Worm (Caenorhabditis elegans) whole organism, L3 larva: Measurements from ENCODE around the gene fut-8.

Source experiments
- R02D3.7 ChIP-seq: fragments of 150-350 bp; optimal IDR thresholded peaks from 2 replicates; lab custom pipeline; 2014; ENCODE audit warnings: missing biosample characterization, missing genetic modification characterization
- ZK546.5 ChIP-seq: sonication (generic microtip); optimal IDR thresholded peaks from 2 replicates; lab custom pipeline; 2017; ENCODE audit warnings: missing biosample characterization, missing genetic modification characterization
- ceh-16 ChIP-seq: sonication (generic microtip); optimal IDR thresholded peaks from 2 replicates; lab custom pipeline; 2017; ENCODE audit warnings: missing biosample characterization, missing genetic modification characterization
- ceh-28 ChIP-seq: fragments of 150-350 bp; optimal IDR thresholded peaks from 2 replicates; lab custom pipeline; 2014; ENCODE audit warnings: missing biosample characterization, missing genetic modification reagents, missing genetic modification characterization
- ceh-82 ChIP-seq: fragments of 150-350 bp; optimal IDR thresholded peaks from 2 replicates; lab custom pipeline; 2014; ENCODE audit warnings: missing biosample characterization, missing genetic modification characterization
- ceh-9 ChIP-seq: sonication (generic microtip); optimal IDR thresholded peaks from 2 replicates; lab custom pipeline; 2018; ENCODE audit warnings: missing biosample characterization, missing genetic modification characterization
- daf-12 ChIP-seq: fragments of 150-350 bp; optimal IDR thresholded peaks from 2 replicates; lab custom pipeline; 2014; ENCODE audit warnings: missing biosample characterization, missing genetic modification reagents, missing genetic modification characterization
- elt-1 ChIP-seq: fragments of 150-350 bp; optimal IDR thresholded peaks from 2 replicates; lab custom pipeline; 2014; ENCODE audit warnings: missing biosample characterization, missing genetic modification characterization
- elt-2 ChIP-seq: sonication (generic microtip); optimal IDR thresholded peaks from 2 replicates; lab custom pipeline; 2016; ENCODE audit warnings: missing genetic modification reagents, mild to moderate bottlenecking, missing genetic modification characterization, missing compliant biosample characterization
- eor-1 ChIP-seq, 2 experiments: fragments of 150-350 bp; optimal IDR thresholded peaks; 2 replicates each; lab custom pipeline; 2014 to 2018; ENCODE audit warnings: missing biosample characterization in 2 of 2, missing genetic modification characterization in 2 of 2
- fkh-10 ChIP-seq: sonication (generic microtip); optimal IDR thresholded peaks from 2 replicates; lab custom pipeline; 2017; ENCODE audit warnings: missing biosample characterization, missing genetic modification reagents, missing genetic modification characterization
- fos-1 ChIP-seq: fragments of 150-350 bp; optimal IDR thresholded peaks from 2 replicates; lab custom pipeline; 2014; ENCODE audit warnings: missing biosample characterization, missing genetic modification characterization
- hmg-11 ChIP-seq: sonication (generic microtip); optimal IDR thresholded peaks from 2 replicates; lab custom pipeline; 2016; ENCODE audit warnings: missing genetic modification characterization, missing compliant biosample characterization
- lin-15B ChIP-seq: fragments of 150-350 bp; optimal IDR thresholded peaks from 2 replicates; lab custom pipeline; 2014; ENCODE audit warnings: missing biosample characterization, missing genetic modification characterization
- lin-39 ChIP-seq: fragments of 150-350 bp; optimal IDR thresholded peaks from 2 replicates; lab custom pipeline; 2018; ENCODE audit warnings: missing biosample characterization, missing genetic modification reagents, missing genetic modification characterization
- lsy-12 ChIP-seq: sonication (generic microtip); optimal IDR thresholded peaks from 2 replicates; lab custom pipeline; 2016; ENCODE audit warnings: mild to moderate bottlenecking, missing genetic modification characterization, missing compliant biosample characterization
- mml-1 ChIP-seq: fragments of 150-350 bp; sonication (generic microtip); optimal IDR thresholded peaks from 3 replicates; lab custom pipeline; 2014; ENCODE audit warnings: missing biosample characterization, missing genetic modification characterization
- nfya-1 ChIP-seq: sonication (generic microtip); optimal IDR thresholded peaks from 2 replicates; lab custom pipeline; 2017; ENCODE audit warnings: missing genetic modification characterization, mild to moderate bottlenecking, missing compliant biosample characterization, antibody characterized with exemption, moderate library complexity; ENCODE audit not compliant: insufficient read depth
- nhr-11 ChIP-seq: fragments of 150-350 bp; optimal IDR thresholded peaks from 2 replicates; lab custom pipeline; 2014; ENCODE audit warnings: missing biosample characterization, missing genetic modification characterization
- nhr-12 ChIP-seq: fragments of 150-350 bp; optimal IDR thresholded peaks from 2 replicates; lab custom pipeline; 2014; ENCODE audit warnings: missing biosample characterization, missing genetic modification characterization
- nhr-237 ChIP-seq: fragments of 150-350 bp; optimal IDR thresholded peaks from 2 replicates; lab custom pipeline; 2014; ENCODE audit warnings: missing biosample characterization, missing genetic modification characterization
- nhr-25 ChIP-seq: sonication (generic microtip); optimal IDR thresholded peaks from 2 replicates; lab custom pipeline; 2017; ENCODE audit warnings: missing biosample characterization, missing genetic modification characterization
- nhr-28 ChIP-seq: fragments of 150-350 bp; optimal IDR thresholded peaks from 2 replicates; lab custom pipeline; 2014; ENCODE audit warnings: missing biosample characterization, missing genetic modification characterization
- nhr-43 ChIP-seq: sonication (generic microtip); optimal IDR thresholded peaks from 2 replicates; lab custom pipeline; 2016; ENCODE audit warnings: mild to moderate bottlenecking, missing genetic modification characterization, missing compliant biosample characterization; ENCODE audit not compliant: poor library complexity, severe bottlenecking
- nhr-76 ChIP-seq: fragments of 150-350 bp; sonication (generic microtip); optimal IDR thresholded peaks from 5 replicates; lab custom pipeline; 2014; ENCODE audit warnings: missing biosample characterization, missing genetic modification characterization
- nhr-77 ChIP-seq: fragments of 150-350 bp; optimal IDR thresholded peaks from 2 replicates; lab custom pipeline; 2014; ENCODE audit warnings: missing biosample characterization, missing genetic modification characterization
- pqm-1 ChIP-seq: fragments of 150-350 bp; optimal IDR thresholded peaks from 2 replicates; lab custom pipeline; 2017; ENCODE audit warnings: missing biosample characterization, missing genetic modification characterization, inconsistent platforms
- skn-1 ChIP-seq: fragments of 150-350 bp; optimal IDR thresholded peaks from 2 replicates; lab custom pipeline; 2014; ENCODE audit warnings: missing biosample characterization, missing genetic modification characterization
- snpc-4 ChIP-seq: fragments of 150-350 bp; optimal IDR thresholded peaks from 2 replicates; lab custom pipeline; 2014; ENCODE audit warnings: missing biosample characterization, missing genetic modification characterization
- tbx-2 ChIP-seq: sonication (generic microtip); optimal IDR thresholded peaks from 2 replicates; lab custom pipeline; 2016; ENCODE audit warnings: mild to moderate bottlenecking, missing genetic modification characterization, missing compliant biosample characterization
- unc-39 ChIP-seq: sonication (generic microtip); optimal IDR thresholded peaks from 4 replicates; lab custom pipeline; 2017; ENCODE audit warnings: missing biosample characterization, missing genetic modification characterization
- unc-62 ChIP-seq: fragments of 150-350 bp; sonication (generic microtip); optimal IDR thresholded peaks from 4 replicates; lab custom pipeline; 2014; ENCODE audit warnings: missing biosample characterization, missing genetic modification reagents, missing genetic modification characterization
- zag-1 ChIP-seq: fragments of 150-350 bp; optimal IDR thresholded peaks from 2 replicates; lab custom pipeline; 2014; ENCODE audit warnings: missing biosample characterization, missing genetic modification characterization
- ztf-4 ChIP-seq: fragments of 150-350 bp; optimal IDR thresholded peaks from 2 replicates; lab custom pipeline; 2014; ENCODE audit warnings: missing biosample characterization, missing genetic modification characterization

fut-8 gene

ce11 chrV:5964658-5965178 is 25.6 kb downstream of the fut-8 start:
- TF ChIP-seq ZK546.5 (no peak), lin-39 (peak; percentile 36), nfya-1 (peak; percentile 53)

- TF ChIP-seq lin-15B (tag; lab: Kevin White, UChicago) (no peak), lin-39 (peak; percentile 2), ceh-16 (tag; lab: Kevin White, UChicago) (no peak), snpc-4 (tag; lab: Kevin White, UChicago) (peak; percentile 25), nfya-1 (peak; percentile 62), zag-1 (tag; lab: Kevin White, UChicago) (no peak), ceh-28 (peak; percentile 34), fkh-10 (GFP tag; lab: Kevin White, UChicago) (no peak), hmg-11 (tag; lab: Kevin White, UChicago) (peak; percentile 2)
These were observed 26.6 kb downstream of the fut-8 start, which contains the start of gene pcm-1 for ce11 chrV:5963696-5964095. TSS of gene pcm-1 (minus strand) at chrV:5963882.

- no peak for TF ChIP-seq elt-1
- TF ChIP-seq lsy-12 (tag; lab: Kevin White, UChicago), result no peak
- TF ChIP-seq ceh-9 (tag; lab: Kevin White, UChicago), result no peak
- no peak for TF ChIP-seq nhr-76 (tag; lab: Kevin White, UChicago)
- TF ChIP-seq nhr-11 (tag; lab: Kevin White, UChicago), result no peak
- no peak for TF ChIP-seq daf-12 (tag; lab: Kevin White, UChicago)
- no peak for TF ChIP-seq skn-1 (tag; lab: Kevin White, UChicago)
These were observed 27.2 kb downstream of the fut-8 start for ce11 chrV:5963092-5963491.

ce11 chrV:5961516-5961915 is 28.8 kb downstream of the fut-8 start, which contains the start of gene mcp-1:
TSS of gene mcp-1 (plus strand) at chrV:5961807.
- TF ChIP-seq daf-12 (tag; lab: Kevin White, UChicago), result no peak
- peak; percentile 83 for TF ChIP-seq fkh-10 (GFP tag; lab: Kevin White, UChicago)
- no peak for TF ChIP-seq nhr-11 (tag; lab: Kevin White, UChicago)
- peak; percentile 26 for TF ChIP-seq nfya-1
- TF ChIP-seq fos-1 (tag; lab: Kevin White, UChicago), result no peak

- TF ChIP-seq mml-1 (tag; lab: Kevin White, UChicago) (no peak), ztf-4 (no peak), eor-1 (tag; optimal IDR thresholded peaks at IDR 0.05; lab: Kevin White, UChicago) (no peak), ceh-28 (no peak), nhr-28 (tag; lab: Kevin White, UChicago) (no peak), R02D3.7 (tag; lab: Kevin White, UChicago) (no peak), fkh-10 (GFP tag; lab: Kevin White, UChicago) (no peak)
These were observed 34.7 kb downstream of the fut-8 start for ce11 chrV:5955627-5956026.

ce11 chrV:5954747-5955146 is 35.5 kb downstream of the fut-8 start, which contains the start of gene M03F8.6:
TSS of gene M03F8.6 (minus strand) at chrV:5954847.
- TF ChIP-seq zag-1 (tag; lab: Kevin White, UChicago) (no peak), nhr-237 (tag; lab: Kevin White, UChicago) (no peak), lsy-12 (tag; lab: Kevin White, UChicago) (no peak), ceh-9 (tag; lab: Kevin White, UChicago) (no peak), nhr-43 (tag; lab: Kevin White, UChicago) (no peak), unc-62 (no peak)
- TF ChIP-seq, all 47 proteins: peak for 0

ce11 chrV:5953086-5953485 is 37.2 kb downstream of the fut-8 start:
- TF ChIP-seq nhr-28 (tag; lab: Kevin White, UChicago) (no peak), ceh-82 (tag; lab: Kevin White, UChicago) (no peak), nfya-1 (peak; percentile 88)

ce11 chrV:5951133-5951532 is 39.1 kb downstream of the fut-8 start, which contains the start of gene M03F8.1:
TSS of gene M03F8.1 (plus strand) at chrV:5951433.
- no peak for TF ChIP-seq unc-39 (tag; lab: Kevin White, UChicago)
- TF ChIP-seq nhr-28 (tag; lab: Kevin White, UChicago), result no peak
- TF ChIP-seq nhr-12 (tag; lab: Kevin White, UChicago), result no peak
- TF ChIP-seq elt-2 (tag; lab: Kevin White, UChicago), result no peak
- TF ChIP-seq pqm-1 (tag; lab: Kevin White, UChicago), result no peak
- TF ChIP-seq nhr-11 (tag; lab: Kevin White, UChicago), result no peak
- no peak for TF ChIP-seq nhr-77 (tag; lab: Kevin White, UChicago)
- no peak for TF ChIP-seq nhr-25 (tag; lab: Kevin White, UChicago)
- no peak for TF ChIP-seq tbx-2 (tag; lab: Kevin White, UChicago)
